Worm (Caenorhabditis elegans) whole organism, L4/young adult: Measurements from ENCODE around the gene age-1.

Source experiments
- W03F9.2 ChIP-seq: fragments of 150-350 bp; optimal IDR thresholded peaks from 2 replicates; lab custom pipeline; 2014; ENCODE audit warnings: missing biosample characterization, missing genetic modification characterization
- dao-5 ChIP-seq: sonication (generic microtip); optimal IDR thresholded peaks from 2 replicates; lab custom pipeline; 2016; ENCODE audit warnings: missing genotype, missing genetic modification characterization, moderate library complexity, missing compliant biosample characterization
- him-1 ChIP-seq: sonication (generic microtip); optimal IDR thresholded peaks from 2 replicates; lab custom pipeline; 2016; ENCODE audit warnings: missing genotype, missing genetic modification reagents, missing genetic modification characterization, missing compliant biosample characterization

DNA sequence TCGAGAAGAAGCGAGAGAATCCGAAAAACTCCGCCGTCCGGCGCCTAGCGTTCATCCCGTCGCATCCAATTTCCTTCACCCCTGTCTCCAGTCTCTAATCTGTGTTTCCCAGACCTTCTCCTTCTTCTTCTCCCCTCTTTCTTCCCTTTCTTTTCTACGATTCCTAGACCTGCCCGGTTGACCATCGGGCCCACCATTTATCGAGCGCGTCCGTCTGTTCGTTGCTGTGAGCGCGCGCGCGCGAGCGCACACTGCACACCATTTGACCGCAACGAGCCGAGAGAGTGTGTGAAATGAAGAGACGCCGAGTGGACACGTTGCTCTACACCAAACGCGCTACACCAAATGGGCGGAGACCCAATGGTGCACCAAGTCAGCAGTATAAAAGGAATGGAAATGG lies 10.3 kb upstream of the age-1 start:
- TF ChIP-seq dao-5, result no peak
- TF ChIP-seq him-1 (tag; lab: Kevin White, UChicago), result no peak
- no peak for TF ChIP-seq W03F9.2 (tag; lab: Kevin White, UChicago)
